Fruit fly (Drosophila melanogaster): ENCODE measurements around the gene BoYb.

The BoYb gene

DNA sequence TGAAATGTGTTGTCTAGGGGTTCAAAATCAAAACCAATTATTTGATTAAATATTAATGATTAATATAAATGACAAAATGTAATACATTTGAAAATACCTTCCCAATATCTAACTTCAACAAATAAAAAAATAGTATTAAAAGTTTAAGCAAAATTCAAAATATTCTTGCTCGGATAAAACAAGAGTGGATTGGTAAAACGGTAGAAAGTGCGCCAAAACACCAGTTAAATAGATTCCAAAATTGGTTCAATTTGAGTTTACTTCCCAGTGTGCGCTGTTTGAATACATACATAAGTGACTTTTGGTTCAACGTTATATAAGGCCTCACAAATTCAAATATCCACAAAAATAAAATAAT, 36.7 kb upstream of the BoYb start:
- TF ChIP-seq Blimp-1 (GFP tag; optimal IDR thresholded peaks at IDR 0.05) (peak; percentile 8), CG15336 (GFP tag; IDR thresholded peaks at IDR 0.05) (peak; percentile 91), fd59A (GFP tag; optimal IDR thresholded peaks at IDR 0.05) (peak; percentile 31), Lpt (GFP tag; optimal IDR thresholded peaks at IDR 0.05) (peak; percentile 72), CG11294 (GFP tag; IDR thresholded peaks at IDR 0.05) (no peak), CG9139 (GFP tag; optimal IDR thresholded peaks at IDR 0.05) (no peak), cyc (GFP tag; optimal IDR thresholded peaks at IDR 0.05) (no peak), dsx (GFP tag; optimal IDR thresholded peaks at IDR 0.05; ENCODE audit: poor library complexity, severe bottlenecking) (peak; percentile 55), esn (GFP tag; optimal IDR thresholded peaks at IDR 0.05) (peak; percentile 76), CG6792 (GFP tag; optimal IDR thresholded peaks at IDR 0.05) (peak; percentile 73), CG6276 (GFP tag; optimal IDR thresholded peaks at IDR 0.05) (peak; percentile 85), CG3919 (GFP tag; optimal IDR thresholded peaks at IDR 0.05) (peak; percentile 60), lz (GFP tag; optimal IDR thresholded peaks at IDR 0.05) (peak; percentile 73), acj6 (GFP tag; optimal IDR thresholded peaks at IDR 0.05) (peak; percentile 79), dac (GFP tag; optimal IDR thresholded peaks at IDR 0.05) (peak; percentile 45), CG8319 (GFP tag; optimal IDR thresholded peaks at IDR 0.05) (peak; percentile 40), Ets21C (GFP tag; optimal IDR thresholded peaks at IDR 0.05) (peak; percentile 9), ss (GFP tag; optimal IDR thresholded peaks at IDR 0.05) (peak; percentile 18 to 54), CG8119 (GFP tag; IDR thresholded peaks at IDR 0.05) (peak; percentile 90), spab (GFP tag; optimal IDR thresholded peaks at IDR 0.05) (peak; percentile 29), Sox15 (GFP tag; optimal IDR thresholded peaks at IDR 0.05) (peak; percentile 34), CG32006 (GFP tag; optimal IDR thresholded peaks at IDR 0.05) (peak; percentile 80), Hr38 (GFP tag; optimal IDR thresholded peaks at IDR 0.05) (no peak), topi (GFP tag; optimal IDR thresholded peaks at IDR 0.05) (peak; percentile 61), pdm3 (GFP tag; optimal IDR thresholded peaks at IDR 0.05) (peak; percentile 72), CG16779 (tag; optimal IDR thresholded peaks at IDR 0.05) (peak; percentile 54), vri (GFP tag; optimal IDR thresholded peaks at IDR 0.05) (no peak), CG7368 (GFP tag; optimal IDR thresholded peaks at IDR 0.05) (peak; percentile 29), CG10669 (GFP tag; optimal IDR thresholded peaks at IDR 0.05) (peak; percentile 53), CG8632 (GFP tag; optimal IDR thresholded peaks at IDR 0.05) (peak; percentile 75), CG11902 (GFP tag; optimal IDR thresholded peaks at IDR 0.05) (peak; percentile 39), CG10631 (GFP tag; optimal IDR thresholded peaks at IDR 0.05) (peak; percentile 23), Hr39 (GFP tag; optimal IDR thresholded peaks at IDR 0.05) (peak; percentile 58), fkh (GFP tag; optimal IDR thresholded peaks at IDR 0.05) (peak; percentile 5), CG6808 (GFP tag; optimal IDR thresholded peaks at IDR 0.05) (peak; percentile 38), Ets96B (tag; optimal IDR thresholded peaks at IDR 0.05) (peak; percentile 76), CG1621 (tag; optimal IDR thresholded peaks at IDR 0.05) (peak; percentile 40), achi (GFP tag; optimal IDR thresholded peaks at IDR 0.05) (no peak), Sox14 (GFP tag; optimal IDR thresholded peaks at IDR 0.05) (peak; percentile 54), Eip93F (GFP tag; optimal IDR thresholded peaks at IDR 0.05) (peak; percentile 44), fd85E (GFP tag; optimal IDR thresholded peaks at IDR 0.05) (peak; percentile 41), CG31627 (GFP tag; optimal IDR thresholded peaks at IDR 0.05) (peak; percentile 39), Sox102F (GFP tag; optimal IDR thresholded peaks at IDR 0.05) (peak; percentile 75), CG11762 (GFP tag; optimal IDR thresholded peaks at IDR 0.05; ENCODE audit: insufficient read depth) (peak; percentile 2), Met (GFP tag; optimal IDR thresholded peaks at IDR 0.05) (peak; percentile 73), net (GFP tag; optimal IDR thresholded peaks at IDR 0.05) (peak; percentile 65), CG34406 (GFP tag; optimal IDR thresholded peaks at IDR 0.05) (peak; percentile 79), CG4318 (GFP tag; optimal IDR thresholded peaks at IDR 0.05) (no peak), salr (GFP tag; optimal IDR thresholded peaks at IDR 0.05) (peak in 1 of 2 experiments; percentile 73), CG6163 (GFP tag; IDR thresholded peaks at IDR 0.05) (peak; percentile 38; the same call in 1 of the 3 replicates), CG6854 (GFP tag; optimal IDR thresholded peaks at IDR 0.05) (peak; percentile 22), Eip78C (GFP tag) (peak; percentile 94)
